Worm (Caenorhabditis elegans) whole organism, L1 larva: ENCODE data around the gene lite-1.

Source experiments
- aly-2 ChIP-seq: fragments of 150-350 bp; optimal IDR thresholded peaks from 2 replicates; lab custom pipeline; 2014; ENCODE audit warnings: missing biosample characterization, missing genetic modification characterization
- lin-15B ChIP-seq: fragments of 150-350 bp; sonication (generic microtip); optimal IDR thresholded peaks from 3 replicates; lab custom pipeline; 2014; ENCODE audit warnings: missing biosample characterization, missing genetic modification characterization
- nhr-12 ChIP-seq: sonication (generic microtip); optimal IDR thresholded peaks from 2 replicates; lab custom pipeline; 2017; ENCODE audit warnings: missing biosample characterization, missing genetic modification characterization
- nhr-19 ChIP-seq: fragments of 200-800 bp; sonication (Bioruptor generic); conservative IDR thresholded peaks from 2 replicates; pipeline ENCODE4 v1.3.6; 2022; ENCODE audit warnings: missing genetic modification characterization, missing compliant biosample characterization
- nhr-76 ChIP-seq: sonication (generic microtip); optimal IDR thresholded peaks from 2 replicates; lab custom pipeline; 2017; ENCODE audit warnings: missing biosample characterization, missing genetic modification characterization
- unc-30 ChIP-seq: sonication (generic microtip); optimal IDR thresholded peaks from 2 replicates; lab custom pipeline; 2017; ENCODE audit warnings: missing biosample characterization, missing genetic modification characterization

ce11 chrX:6177944-6178566, 52.5 kb downstream of the lite-1 start, which contains the start of the genes T25B2.4 and T13C5.3:
- TF ChIP-seq lin-15B (no peak), nhr-19 (GFP tag; lab: Robert Waterston, UW) (no peak), aly-2 (tag; lab: Kevin White, UChicago) (no peak), nhr-76 (tag; lab: Kevin White, UChicago) (no peak), unc-30 (tag; lab: Kevin White, UChicago) (no peak), nhr-12 (tag; lab: Kevin White, UChicago) (no peak)
